Worm (Caenorhabditis elegans) whole organism, early embryonic: ENCODE data around the gene srsy-2.

Source experiments
- B0310.2 ChIP-seq: sonication (generic microtip); optimal IDR thresholded peaks from 2 replicates; lab custom pipeline; 2016; ENCODE audit warnings: mild to moderate bottlenecking, missing genetic modification characterization, missing compliant biosample characterization
- F13C5.2 ChIP-seq: sonication (generic microtip); optimal IDR thresholded peaks from 2 replicates; lab custom pipeline; 2017; ENCODE audit warnings: mild to moderate bottlenecking, missing genetic modification characterization, inconsistent platforms, missing compliant biosample characterization
- aly-1 ChIP-seq: sonication (generic microtip); optimal IDR thresholded peaks from 2 replicates; lab custom pipeline; 2016; ENCODE audit warnings: missing genetic modification characterization, missing compliant biosample characterization
- ama-1 ChIP-seq: fragments of 150-350 bp; optimal IDR thresholded peaks from 2 replicates; lab custom pipeline; 2014
- ceh-36 ChIP-seq: sonication (generic microtip); optimal IDR thresholded peaks from 2 replicates; lab custom pipeline; 2016; ENCODE audit warnings: missing genetic modification characterization, inconsistent platforms, missing compliant biosample characterization
- ets-7 ChIP-seq: sonication (generic microtip); optimal IDR thresholded peaks from 2 replicates; lab custom pipeline; 2016; ENCODE audit warnings: missing genotype, missing genetic modification characterization, missing compliant biosample characterization
- hmbx-1 ChIP-seq: sonication (generic microtip); optimal IDR thresholded peaks from 2 replicates; lab custom pipeline; 2016; ENCODE audit warnings: mild to moderate bottlenecking, missing genetic modification characterization, missing compliant biosample characterization
- scrt-1 ChIP-seq: fragments of 200-800 bp; sonication (Bioruptor generic); IDR thresholded peaks from 2 replicates; pipeline ENCODE4 v1.3.6; 2022; ENCODE audit warnings: missing genetic modification characterization, missing compliant biosample characterization
- sea-1 ChIP-seq: fragments of 200-800 bp; sonication (Bioruptor generic); conservative IDR thresholded peaks from 2 replicates; pipeline ENCODE4 v1.3.6; 2022; ENCODE audit warnings: missing genetic modification characterization, missing compliant biosample characterization
- tbx-11 ChIP-seq: fragments of 200-800 bp; sonication (Bioruptor generic); IDR thresholded peaks from 2 replicates; pipeline ENCODE4 v1.3.6; 2022; ENCODE audit warnings: missing genetic modification characterization, missing compliant biosample characterization
- tbx-37 ChIP-seq: fragments of 200-800 bp; sonication (Bioruptor generic); conservative IDR thresholded peaks from 2 replicates; pipeline ENCODE4 v1.3.6; 2022; ENCODE audit warnings: missing genetic modification reagents, missing genetic modification characterization, missing compliant biosample characterization
- tra-4 ChIP-seq: sonication (generic microtip); optimal IDR thresholded peaks from 2 replicates; lab custom pipeline; 2017; ENCODE audit warnings: missing genetic modification characterization, missing compliant biosample characterization

ce11 chrII:6236093-6236945 is 9.4 kb upstream of the srsy-2 start:
- TF ChIP-seq tbx-11 (GFP tag; lab: Robert Waterston, UW), result no peak
- TF ChIP-seq F13C5.2 (tag; lab: Kevin White, UChicago), result no peak
- TF ChIP-seq ama-1 (lab: Kevin White, UChicago), result no peak
- no peak for TF ChIP-seq ceh-36 (tag; lab: Kevin White, UChicago)
- no peak for TF ChIP-seq ets-7
- TF ChIP-seq hmbx-1, result no peak
- no peak for TF ChIP-seq B0310.2
- no peak for TF ChIP-seq tra-4 (tag; lab: Kevin White, UChicago)
- TF ChIP-seq aly-1 (tag; lab: Kevin White, UChicago), result no peak
- TF ChIP-seq tbx-37 (GFP tag; lab: Robert Waterston, UW), result no peak
- TF ChIP-seq scrt-1, result no peak
- TF ChIP-seq sea-1 (GFP tag; lab: Robert Waterston, UW), result no peak
